Worm (Caenorhabditis elegans): ENCODE data around the gene F58B4.6.

F58B4.6 gene

DNA sequence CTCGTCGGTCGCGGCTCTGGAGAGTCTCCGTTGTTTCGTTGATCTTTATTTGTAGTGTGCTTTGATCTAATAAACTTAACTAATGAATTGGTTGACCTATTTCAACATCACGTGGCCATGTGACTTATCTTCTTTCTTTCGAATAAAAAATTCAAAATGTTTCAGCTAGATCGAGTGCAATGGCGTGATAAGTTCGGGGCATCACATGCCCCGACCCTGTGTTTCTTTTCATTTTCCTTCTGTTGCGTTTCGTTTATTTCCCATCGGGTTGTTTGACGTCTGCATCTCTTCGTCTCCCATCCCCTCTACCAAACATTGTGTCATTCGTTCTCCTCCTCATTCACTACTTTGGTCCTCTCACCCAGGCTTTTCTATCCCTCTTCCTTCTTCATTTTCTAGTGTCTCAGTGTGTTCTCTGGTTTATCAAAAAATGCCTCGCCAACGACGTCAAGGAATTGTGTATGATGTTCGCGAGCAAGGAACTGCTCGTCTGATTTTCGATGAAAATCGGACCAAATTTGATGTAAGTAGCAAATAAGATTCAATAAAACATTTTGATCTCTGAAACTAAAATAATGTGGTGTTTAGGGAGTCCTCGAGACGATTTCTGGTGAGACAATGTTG is 26.9 kb downstream of the F58B4.6 start, which contains the start of gene F17C11.4:
Gene F17C11.4, plus strand, starts transcription at position 206 of the 624 bp plus-strand sequence.
- TF ChIP-seq ceh-18 (tag; optimal IDR thresholded peaks at IDR 0.05) (peak; percentile 90), unc-55 (GFP tag; optimal IDR thresholded peaks at IDR 0.05) (peak; percentile 5), ztf-16 (tag; optimal IDR thresholded peaks at IDR 0.05) (no peak), elt-4 (tag; optimal IDR thresholded peaks at IDR 0.05) (no peak), ceh-9 (tag; optimal IDR thresholded peaks at IDR 0.05) (no peak), hlh-13 (GFP tag; optimal IDR thresholded peaks at IDR 0.05) (no peak), K02D7.2 (tag; optimal IDR thresholded peaks at IDR 0.05) (no peak), ref-2 (tag; optimal IDR thresholded peaks at IDR 0.05) (no peak), nhr-232 (tag; optimal IDR thresholded peaks at IDR 0.05) (no peak), sdc-2 (tag; optimal IDR thresholded peaks at IDR 0.05) (no peak), nfya-1 (tag; optimal IDR thresholded peaks at IDR 0.05) (peak; percentile 19), C08G9.2 (tag; optimal IDR thresholded peaks at IDR 0.05) (peak; percentile 8), K09A11.1 (tag; optimal IDR thresholded peaks at IDR 0.05; ENCODE audit: insufficient read depth) (no peak), mec-3 (tag; optimal IDR thresholded peaks at IDR 0.05; ENCODE audit: borderline replicate concordance) (no peak), rnt-1 (tag; optimal IDR thresholded peaks at IDR 0.05) (peak; percentile 9), ama-1 (optimal IDR thresholded peaks at IDR 0.05) (no peak), C38D4.7 (GFP tag; optimal IDR thresholded peaks at IDR 0.05) (no peak), fax-1 (tag; optimal IDR thresholded peaks at IDR 0.05) (no peak), pha-2 (tag; optimal IDR thresholded peaks at IDR 0.05) (no peak), ceh-24 (tag; optimal IDR thresholded peaks at IDR 0.05) (no peak), ceh-31 (tag; optimal IDR thresholded peaks at IDR 0.05) (peak; percentile 27), tbx-2 (tag; optimal IDR thresholded peaks at IDR 0.05) (peak; percentile 42), unc-86 (tag; optimal IDR thresholded peaks at IDR 0.05) (no peak), fkh-10 (GFP tag; optimal IDR thresholded peaks at IDR 0.05) (no peak), ttx-3 (tag; optimal IDR thresholded peaks at IDR 0.05) (no peak), npax-4 (tag; optimal IDR thresholded peaks at IDR 0.05) (no peak), hlh-30 (tag; optimal IDR thresholded peaks at IDR 0.05; ENCODE audit: insufficient read depth) (peak; percentile 51), odd-2 (tag; optimal IDR thresholded peaks at IDR 0.05) (no peak), unc-42 (tag; optimal IDR thresholded peaks at IDR 0.05) (peak; percentile 29)

DNA sequence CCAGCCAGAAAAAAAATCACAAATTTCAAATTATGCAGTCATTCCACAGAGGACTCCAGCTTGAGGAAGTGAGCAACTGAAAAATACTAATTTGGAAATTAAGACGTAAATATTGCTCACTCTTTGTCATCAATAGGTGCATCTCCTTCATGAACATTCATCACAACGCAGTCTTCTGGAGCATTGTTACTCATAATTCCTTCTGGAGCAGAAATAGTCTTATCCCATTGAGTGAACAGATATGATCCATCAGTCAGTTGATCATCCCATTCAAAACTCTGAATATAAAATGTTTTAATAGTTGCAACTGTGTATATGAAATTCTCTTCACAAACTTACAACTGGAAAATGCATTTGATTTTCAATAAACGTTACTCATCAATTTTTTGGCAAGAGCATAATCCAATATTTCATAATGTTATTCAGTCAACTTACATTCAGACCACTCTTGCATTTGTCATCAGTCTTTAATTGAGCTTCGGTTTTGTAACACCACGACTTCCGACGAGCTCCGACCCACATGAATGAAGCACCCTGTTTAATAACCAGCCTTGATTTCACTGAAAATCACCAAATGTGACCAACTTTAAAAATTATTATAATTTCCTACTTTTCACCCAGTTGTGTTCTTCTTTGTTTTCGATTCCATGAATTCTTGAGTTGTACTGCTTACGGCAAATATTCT is 28.8 kb downstream of the F58B4.6 start:
- no peak for TF ChIP-seq pros-1 (tag; optimal IDR thresholded peaks at IDR 0.05)
- no peak for TF ChIP-seq ceh-30 (tag; optimal IDR thresholded peaks at IDR 0.05)
- TF ChIP-seq pha-2 (tag; optimal IDR thresholded peaks at IDR 0.05) = no peak
- no peak for TF ChIP-seq hlh-8 (tag; optimal IDR thresholded peaks at IDR 0.05)
- TF ChIP-seq ama-1 (optimal IDR thresholded peaks at IDR 0.05) = no peak
- no peak for TF ChIP-seq elt-4 (tag; optimal IDR thresholded peaks at IDR 0.05)
- no peak for TF ChIP-seq unc-86 (tag; optimal IDR thresholded peaks at IDR 0.05)
- TF ChIP-seq ceh-9 (tag; optimal IDR thresholded peaks at IDR 0.05) = no peak
- TF ChIP-seq che-1 (tag; optimal IDR thresholded peaks at IDR 0.05) = no peak
- no peak for TF ChIP-seq ceh-6 (GFP tag; optimal IDR thresholded peaks at IDR 0.05)

DNA sequence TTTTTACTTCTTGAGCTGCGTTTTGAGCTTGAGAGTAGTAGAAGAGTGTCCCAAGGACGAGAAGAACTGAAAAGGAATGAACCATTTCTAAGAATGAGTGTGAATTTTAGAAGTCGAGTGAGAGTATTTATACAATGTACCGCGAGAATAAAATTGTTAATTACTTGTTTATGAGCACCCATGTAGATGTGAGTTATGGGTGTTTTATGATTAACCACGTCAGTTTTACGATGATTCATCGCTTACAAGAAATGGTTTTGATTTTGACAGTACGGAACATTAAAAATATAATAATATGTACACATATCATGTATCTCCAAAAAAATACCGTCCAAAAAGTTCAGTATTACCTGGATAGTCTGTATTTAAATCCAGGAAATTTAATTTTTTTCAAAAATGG is 29.5 kb downstream of the F58B4.6 start, which contains the start of gene clec-221:
Gene clec-221, minus strand, starts transcription at position 101 of the 400 bp plus-strand sequence.
- no peak for TF ChIP-seq sdc-2 (tag; optimal IDR thresholded peaks at IDR 0.05)
- TF ChIP-seq ceh-34 (tag; optimal IDR thresholded peaks at IDR 0.05) = no peak
- TF ChIP-seq che-1 (tag; optimal IDR thresholded peaks at IDR 0.05) = no peak
- TF ChIP-seq odd-2 (tag; optimal IDR thresholded peaks at IDR 0.05) = no peak
- TF ChIP-seq hlh-15 (tag; optimal IDR thresholded peaks at IDR 0.05) = no peak
- no peak for TF ChIP-seq ceh-48 (tag; optimal IDR thresholded peaks at IDR 0.05)
- TF ChIP-seq ahr-1 (tag; optimal IDR thresholded peaks at IDR 0.05) = no peak
- TF ChIP-seq ceh-19 (GFP tag; optimal IDR thresholded peaks at IDR 0.05) = no peak
- TF ChIP-seq fkh-6 (tag; optimal IDR thresholded peaks at IDR 0.05) = no peak
